Fruit fly (Drosophila melanogaster): Measurements from ENCODE around the gene Rh5.
"Not testable (repeated sequence)": the region's sequence is repeated elsewhere in the genome, so short reads cannot be mapped to it uniquely, and the experiment has no call there.

dm6 chr2L:11999240-11999704 lies 8.7 kb upstream of the Rh5 start, which contains the start of the genes CG18787 and Nfs1:
- not testable (repeated sequence) for TF ChIP-seq cic (GFP tag; optimal IDR thresholded peaks at IDR 0.05); CG7045 (GFP tag; optimal IDR thresholded peaks at IDR 0.05); CG5204 (GFP tag; optimal IDR thresholded peaks at IDR 0.05); CG14711 (tag; optimal IDR thresholded peaks at IDR 0.05); ovo (GFP tag; optimal IDR thresholded peaks at IDR 0.05); toe (GFP tag; optimal IDR thresholded peaks at IDR 0.05); Clk (GFP tag; optimal IDR thresholded peaks at IDR 0.05)
